Worm (Caenorhabditis elegans) whole organism, L4 larva: ENCODE data around the gene F26F4.9.

Experiments
- F37D6.2 ChIP-seq: sonication (generic microtip); optimal IDR thresholded peaks from 2 replicates; lab custom pipeline; 2016; ENCODE audit warnings: mild to moderate bottlenecking, missing genetic modification characterization, missing compliant biosample characterization
- F44E2.7 ChIP-seq: fragments of 200-800 bp; sonication (Bioruptor generic); IDR thresholded peaks from 2 replicates; pipeline ENCODE4 v2.1.2; 2022; ENCODE audit warnings: missing genetic modification characterization, missing compliant biosample characterization
- T20F7.1 ChIP-seq: fragments of 200-800 bp; sonication (Bioruptor generic); optimal IDR thresholded peaks from 2 replicates; lab custom pipeline; 2018; ENCODE audit warnings: mild to moderate bottlenecking, missing genetic modification characterization, missing compliant biosample characterization
- T26A8.4 ChIP-seq: fragments of 200-800 bp; sonication (Bioruptor generic); IDR thresholded peaks from 2 replicates; pipeline ENCODE4 v1.3.6; 2022; ENCODE audit warnings: missing genetic modification characterization, missing compliant biosample characterization
- ZK546.5 ChIP-seq, 2 experiments: sonication (generic microtip); optimal IDR thresholded peaks; 2 replicates each; lab custom pipeline; 2017; ENCODE audit warnings: missing biosample characterization in 2 of 2, missing genetic modification characterization in 2 of 2
- aha-1 ChIP-seq: fragments of 150-350 bp; peaks from one replicate; lab custom pipeline; 2014; ENCODE audit warnings: missing biosample characterization, missing genetic modification characterization
- aly-2 ChIP-seq: sonication (generic microtip); optimal IDR thresholded peaks from 2 replicates; lab custom pipeline; 2018; ENCODE audit warnings: missing biosample characterization, missing genetic modification characterization
- ceh-44 ChIP-seq: fragments of 200-800 bp; sonication (Bioruptor generic); IDR thresholded peaks from 2 replicates; pipeline ENCODE4 v1.3.6; 2022; ENCODE audit warnings: missing genetic modification reagents, missing genetic modification characterization, missing compliant biosample characterization
- ceh-62 ChIP-seq: sonication (generic microtip); optimal IDR thresholded peaks from 2 replicates; lab custom pipeline; 2017; ENCODE audit warnings: missing biosample characterization, missing genetic modification characterization
- ces-1 ChIP-seq: fragments of 150-350 bp; sonication (generic microtip); optimal IDR thresholded peaks from 4 replicates; lab custom pipeline; 2014; ENCODE audit warnings: missing biosample characterization, missing genetic modification reagents, missing genetic modification characterization
- ctbp-1 ChIP-seq: fragments of 200-800 bp; sonication (Bioruptor generic); IDR thresholded peaks from 2 replicates; pipeline ENCODE4 v1.3.6; 2022; ENCODE audit warnings: missing genetic modification reagents, missing genetic modification characterization, missing compliant biosample characterization
- daf-16 ChIP-seq, 3 experiments: sonication (generic microtip); optimal IDR thresholded peaks; 2 replicates each; lab custom pipeline; 2016 to 2017; ENCODE audit warnings: missing genetic modification characterization in 3 of 3, missing genetic modification reagents in 3 of 3, mild to moderate bottlenecking in 2 of 3, missing compliant biosample characterization in 2 of 3, missing biosample characterization in 1 of 3, moderate library complexity in 1 of 3
- dve-1 ChIP-seq: sonication (generic microtip); optimal IDR thresholded peaks from 2 replicates; lab custom pipeline; 2017; ENCODE audit warnings: antibody characterized with exemption, mild to moderate bottlenecking, missing genetic modification characterization, missing compliant biosample characterization; ENCODE audit not compliant: insufficient read depth
- egl-27 ChIP-seq: sonication (generic microtip); optimal IDR thresholded peaks from 3 replicates; lab custom pipeline; 2017; ENCODE audit warnings: missing biosample characterization, missing genetic modification reagents, missing genetic modification characterization
- egl-43 ChIP-seq: fragments of 200-800 bp; sonication (Bioruptor generic); IDR thresholded peaks from 2 replicates; pipeline ENCODE4 v1.3.6; 2022; ENCODE audit warnings: missing genetic modification reagents, missing genetic modification characterization, missing compliant biosample characterization
- fkh-10 ChIP-seq: fragments of 150-350 bp; optimal IDR thresholded peaks from 2 replicates; lab custom pipeline; 2014; ENCODE audit warnings: missing biosample characterization, missing genetic modification reagents, missing genetic modification characterization
- hif-1 ChIP-seq, 2 experiments: sonication (generic microtip); optimal IDR thresholded peaks; 2 replicates each; lab custom pipeline; 2016 to 2017; ENCODE audit warnings: missing compliant biosample characterization in 2 of 2, missing genetic modification characterization in 2 of 2, missing genetic modification reagents in 2 of 2, missing genotype in 2 of 2, mild to moderate bottlenecking in 1 of 2
- hlh-11 ChIP-seq: fragments of 200-800 bp; sonication (Bioruptor generic); optimal IDR thresholded peaks from 2 replicates; lab custom pipeline; 2018; ENCODE audit warnings: mild to moderate bottlenecking, missing genetic modification characterization, missing compliant biosample characterization
- hlh-30 ChIP-seq: sonication (generic microtip); optimal IDR thresholded peaks from 2 replicates; lab custom pipeline; 2017; ENCODE audit warnings: antibody characterized with exemption, mild to moderate bottlenecking, missing genetic modification characterization, missing compliant biosample characterization; ENCODE audit not compliant: insufficient read depth
- hmg-1.1 ChIP-seq: fragments of 200-800 bp; sonication (Bioruptor generic); IDR thresholded peaks from 2 replicates; pipeline ENCODE4 v1.3.6; 2022; ENCODE audit warnings: missing genetic modification reagents, missing genetic modification characterization, missing compliant biosample characterization
- lin-38 ChIP-seq: fragments of 200-800 bp; sonication (Bioruptor generic); IDR thresholded peaks from 2 replicates; pipeline ENCODE4 v1.3.6; 2022; ENCODE audit warnings: missing genetic modification reagents, missing genetic modification characterization, missing compliant biosample characterization
- lsy-2 ChIP-seq, 2 experiments: fragments of 150-350 bp in 1 of 2; sonication (generic microtip) in 1 of 2; optimal IDR thresholded peaks; 2 replicates each; lab custom pipeline; 2014 to 2017; ENCODE audit warnings: missing biosample characterization in 2 of 2, missing genetic modification characterization in 2 of 2
- madf-9 ChIP-seq: fragments of 200-800 bp; sonication (Bioruptor generic); conservative IDR thresholded peaks from 2 replicates; pipeline ENCODE4 v1.3.6; 2022; ENCODE audit warnings: missing genetic modification reagents, missing genetic modification characterization, missing compliant biosample characterization
- mdl-1 ChIP-seq, 2 experiments: fragments of 150-350 bp in 1 of 2; sonication (generic microtip) in 1 of 2; optimal IDR thresholded peaks; 2 replicates each; lab custom pipeline; 2014 to 2017; ENCODE audit warnings: missing biosample characterization in 2 of 2, missing genetic modification characterization in 2 of 2
- mep-1 ChIP-seq: fragments of 150-350 bp; sonication (generic microtip); optimal IDR thresholded peaks from 3 replicates; lab custom pipeline; 2014; ENCODE audit warnings: missing biosample characterization, missing genetic modification characterization
- mes-2 ChIP-seq: sonication (generic microtip); optimal IDR thresholded peaks from 2 replicates; lab custom pipeline; 2016; ENCODE audit warnings: missing genotype, mild to moderate bottlenecking, missing genetic modification characterization, missing compliant biosample characterization; ENCODE audit not compliant: poor library complexity, severe bottlenecking
- mxl-2 ChIP-seq: fragments of 200-800 bp; sonication (Bioruptor generic); conservative IDR thresholded peaks from 2 replicates; pipeline ENCODE4 v1.3.6; 2022; ENCODE audit warnings: missing genetic modification reagents, missing genetic modification characterization, missing compliant biosample characterization
- nhr-11 ChIP-seq: fragments of 150-350 bp; optimal IDR thresholded peaks from 2 replicates; lab custom pipeline; 2014; ENCODE audit warnings: missing biosample characterization, missing genetic modification characterization
- nhr-111 ChIP-seq: fragments of 200-800 bp; sonication (Bioruptor generic); optimal IDR thresholded peaks from 2 replicates; lab custom pipeline; 2018; ENCODE audit warnings: mild to moderate bottlenecking, missing genetic modification characterization, missing compliant biosample characterization
- nhr-25 ChIP-seq: sonication (generic microtip); optimal IDR thresholded peaks from 2 replicates; lab custom pipeline; 2017; ENCODE audit warnings: missing genetic modification characterization, mild to moderate bottlenecking, missing compliant biosample characterization, antibody characterized with exemption, moderate library complexity, borderline replicate concordance; ENCODE audit not compliant: insufficient read depth
- nhr-42 ChIP-seq: fragments of 200-800 bp; sonication (Bioruptor generic); IDR thresholded peaks from 2 replicates; pipeline ENCODE4 v1.3.6; 2022; ENCODE audit warnings: missing genetic modification characterization, missing compliant biosample characterization
- nhr-6 ChIP-seq: fragments of 150-350 bp; optimal IDR thresholded peaks from 2 replicates; lab custom pipeline; 2014; ENCODE audit warnings: missing biosample characterization, missing genetic modification characterization
- rbr-2 ChIP-seq: sonication (generic microtip); optimal IDR thresholded peaks from 2 replicates; lab custom pipeline; 2016; ENCODE audit warnings: missing genotype, missing genetic modification characterization, missing compliant biosample characterization
- saeg-2 ChIP-seq: fragments of 200-800 bp; sonication (Bioruptor generic); IDR thresholded peaks from 2 replicates; pipeline ENCODE4 v1.3.6; 2022; ENCODE audit warnings: missing genetic modification reagents, missing genetic modification characterization, missing compliant biosample characterization
- set-16 ChIP-seq: fragments of 200-800 bp; sonication (Bioruptor generic); IDR thresholded peaks from 2 replicates; pipeline ENCODE4 v1.3.6; 2022; ENCODE audit warnings: missing genetic modification reagents, missing genetic modification characterization, missing compliant biosample characterization
- spr-3 ChIP-seq: fragments of 200-800 bp; sonication (Bioruptor generic); optimal IDR thresholded peaks from 2 replicates; lab custom pipeline; 2018; ENCODE audit warnings: mild to moderate bottlenecking, missing genetic modification characterization, missing compliant biosample characterization
- tra-1 ChIP-seq: fragments of 200-800 bp; sonication (Bioruptor generic); IDR thresholded peaks from 2 replicates; pipeline ENCODE4 v1.3.6; 2022; ENCODE audit warnings: missing genetic modification reagents, missing genetic modification characterization, missing compliant biosample characterization
- unc-39 ChIP-seq: sonication (generic microtip); optimal IDR thresholded peaks from 2 replicates; lab custom pipeline; 2017; ENCODE audit warnings: missing biosample characterization, missing genetic modification characterization
- unc-62 ChIP-seq, 3 experiments: fragments of 150-350 bp in 1 of 3; sonication (generic microtip); optimal IDR thresholded peaks in 2 of 3; peaks in 1 of 3; 1 replicate in 1 of 3; 2 replicates in 2 of 3; lab custom pipeline; 2014 to 2017; ENCODE audit warnings: missing biosample characterization in 3 of 3, missing genetic modification characterization in 3 of 3, missing genetic modification reagents in 3 of 3, missing genotype in 1 of 3
- vab-7 ChIP-seq: fragments of 200-800 bp; sonication (Bioruptor generic); IDR thresholded peaks from 2 replicates; pipeline ENCODE4 v1.3.6; 2022; ENCODE audit warnings: missing genetic modification reagents, missing genetic modification characterization, missing compliant biosample characterization
- zag-1 ChIP-seq: fragments of 150-350 bp; optimal IDR thresholded peaks from 2 replicates; lab custom pipeline; 2014; ENCODE audit warnings: missing biosample characterization, missing genetic modification characterization
- zfp-3 ChIP-seq: fragments of 200-800 bp; sonication (Bioruptor generic); conservative IDR thresholded peaks from 2 replicates; pipeline ENCODE4 v1.3.6; 2022; ENCODE audit warnings: missing genetic modification reagents, missing genetic modification characterization, missing compliant biosample characterization

The F26F4.9 gene

ce11 chrIII:4951824-4952223, 39.5 kb upstream of the F26F4.9 start, which contains the start of gene flh-2:
flh-2 (plus strand) TSS chrIII:4952124.
- TF ChIP-seq nhr-25 (tag; lab: Kevin White, UChicago) (no peak), nhr-11 (no peak), unc-39 (tag; lab: Kevin White, UChicago) (no peak), lin-38 (GFP tag; lab: Robert Waterston, UW) (no peak), F44E2.7 (GFP tag; lab: Robert Waterston, UW) (no peak), ceh-62 (no peak), nhr-6 (tag; lab: Kevin White, UChicago) (no peak), ces-1 (no peak)

ce11 chrIII:4951210-4951609, 38.9 kb upstream of the F26F4.9 start:
- TF ChIP-seq nhr-25 (tag; lab: Kevin White, UChicago) (no peak), egl-43 (0 out of 2 replicates have a peak, but pooled peaks have one; percentile 23), daf-16 (GFP tag; optimal IDR thresholded peaks at IDR 0.05; lab: Kevin White, UChicago) (peak in 1 of 2 experiments; percentile 67), daf-16 (tag; optimal IDR thresholded peaks at IDR 0.05; lab: Kevin White, UChicago) (peak; percentile 12), set-16 (GFP tag; lab: Robert Waterston, UW) (peak; percentile 92), ZK546.5 (tag; optimal IDR thresholded peaks at IDR 0.05; lab: Kevin White, UChicago) (no peak), T20F7.1 (GFP tag; lab: Kevin White, UChicago) (no peak), aha-1 (tag; lab: Kevin White, UChicago) (peak; percentile 66), vab-7 (GFP tag; lab: Robert Waterston, UW) (no peak), hlh-11 (tag; lab: Kevin White, UChicago) (peak; percentile 26), mxl-2 (no peak)

ce11 chrIII:4950345-4950744, 38.0 kb upstream of the F26F4.9 start:
- TF ChIP-seq F37D6.2 (peak; percentile 7), dve-1 (tag; lab: Kevin White, UChicago) (peak; percentile 13), tra-1 (peak; percentile 54; the same call in 1 of the 2 replicates), egl-27 (tag; lab: Kevin White, UChicago) (no peak), rbr-2 (tag; lab: Kevin White, UChicago) (peak; percentile 63), set-16 (GFP tag; lab: Robert Waterston, UW) (peak; percentile 67), zag-1 (tag; lab: Kevin White, UChicago) (no peak), madf-9 (GFP tag; lab: Robert Waterston, UW) (peak; percentile 64), spr-3 (no peak), hlh-30 (tag; lab: Kevin White, UChicago) (peak; percentile 97), egl-43 (peak; percentile 56; the same call in 1 of the 2 replicates), unc-62 (GFP tag; optimal IDR thresholded peaks at IDR 0.05 in 1 of 2; lab: Kevin White, UChicago) (peak in 1 of 2 experiments; percentile 83), unc-62 (tag; optimal IDR thresholded peaks at IDR 0.05; lab: Kevin White, UChicago) (no peak), lin-38 (GFP tag; lab: Robert Waterston, UW) (0 out of 2 replicates have a peak, but pooled peaks have one; percentile 26), mep-1 (tag; lab: Kevin White, UChicago) (peak; percentile 55), ceh-44 (no peak), hif-1 (tag; optimal IDR thresholded peaks at IDR 0.05; lab: Kevin White, UChicago) (peak in 1 of 2 experiments; percentile 62), nhr-42 (no peak), mdl-1 (tag; optimal IDR thresholded peaks at IDR 0.05; lab: Kevin White, UChicago) (peak; percentile 59 to 86), nhr-111 (GFP tag; lab: Kevin White, UChicago) (no peak), saeg-2 (no peak), T26A8.4 (GFP tag; lab: Robert Waterston, UW) (no peak), aly-2 (tag; lab: Kevin White, UChicago) (no peak), hlh-11 (tag; lab: Kevin White, UChicago) (peak; percentile 58), zfp-3 (GFP tag; lab: Robert Waterston, UW) (no peak), hmg-1.1 (GFP tag; lab: Robert Waterston, UW) (peak; percentile 68), fkh-10 (GFP tag; lab: Kevin White, UChicago) (peak; percentile 23), ctbp-1 (GFP tag; lab: Robert Waterston, UW) (0 out of 2 replicates have a peak, but pooled peaks have one; percentile 25), lsy-2 (tag; optimal IDR thresholded peaks at IDR 0.05; lab: Kevin White, UChicago) (peak in 1 of 2 experiments; percentile 43), mes-2 (tag; lab: Kevin White, UChicago) (peak; percentile 25)
